Worm (Caenorhabditis elegans) whole organism, late embryonic: ENCODE data around the gene slc-25A21.
"Not testable (repeated sequence)": the region's sequence is repeated elsewhere in the genome, so short reads cannot be mapped to it uniquely, and the experiment has no call there.

Experiments used
- C38D4.7 ChIP-seq: fragments of 200-800 bp; sonication (Bioruptor generic); optimal IDR thresholded peaks from 2 replicates; lab custom pipeline; 2018; ENCODE audit warnings: mild to moderate bottlenecking, missing genetic modification characterization, moderate library complexity, missing compliant biosample characterization
- F13H6.1 ChIP-seq: sonication (generic microtip); optimal IDR thresholded peaks from 2 replicates; lab custom pipeline; 2016; ENCODE audit warnings: missing genetic modification characterization, missing compliant biosample characterization
- Y22D7AL.16 ChIP-seq: sonication (generic microtip); optimal IDR thresholded peaks from 2 replicates; lab custom pipeline; 2016; ENCODE audit warnings: missing genetic modification characterization, missing compliant biosample characterization
- ama-1 ChIP-seq: fragments of 150-350 bp; optimal IDR thresholded peaks from 2 replicates; lab custom pipeline; 2014
- ceh-14 ChIP-seq: sonication (generic microtip); optimal IDR thresholded peaks from 2 replicates; lab custom pipeline; 2016; ENCODE audit warnings: missing genotype, missing genetic modification characterization, missing compliant biosample characterization
- ceh-18 ChIP-seq: sonication (generic microtip); optimal IDR thresholded peaks from 2 replicates; lab custom pipeline; 2016; ENCODE audit warnings: missing genetic modification characterization, missing compliant biosample characterization
- ceh-19 ChIP-seq: fragments of 200-800 bp; sonication (Bioruptor generic); optimal IDR thresholded peaks from 2 replicates; lab custom pipeline; 2018; ENCODE audit warnings: mild to moderate bottlenecking, missing genetic modification characterization, missing compliant biosample characterization
- ceh-24 ChIP-seq: sonication (generic microtip); optimal IDR thresholded peaks from 2 replicates; lab custom pipeline; 2016; ENCODE audit warnings: mild to moderate bottlenecking, missing genetic modification characterization, missing compliant biosample characterization
- ceh-30 ChIP-seq: fragments of 150-350 bp; optimal IDR thresholded peaks from 2 replicates; lab custom pipeline; 2014; ENCODE audit warnings: missing biosample characterization, missing genetic modification characterization
- ceh-48 ChIP-seq: sonication (generic microtip); optimal IDR thresholded peaks from 2 replicates; lab custom pipeline; 2016; ENCODE audit warnings: missing genetic modification characterization, inconsistent platforms, missing compliant biosample characterization
- ceh-6 ChIP-seq: fragments of 200-800 bp; sonication (Bioruptor generic); optimal IDR thresholded peaks from 2 replicates; lab custom pipeline; 2018; ENCODE audit warnings: mild to moderate bottlenecking, missing genetic modification characterization, missing compliant biosample characterization
- che-1 ChIP-seq: sonication (generic microtip); optimal IDR thresholded peaks from 2 replicates; lab custom pipeline; 2016; ENCODE audit warnings: mild to moderate bottlenecking, missing genetic modification characterization, missing compliant biosample characterization
- dve-1 ChIP-seq: sonication (generic microtip); optimal IDR thresholded peaks from 2 replicates; lab custom pipeline; 2017; ENCODE audit warnings: antibody characterized with exemption, mild to moderate bottlenecking, missing genetic modification characterization, missing compliant biosample characterization
- elt-2 ChIP-seq: sonication (generic microtip); optimal IDR thresholded peaks from 2 replicates; lab custom pipeline; 2016; ENCODE audit warnings: missing genetic modification reagents, missing genetic modification characterization, missing compliant biosample characterization
- elt-4 ChIP-seq: sonication (generic microtip); optimal IDR thresholded peaks from 2 replicates; lab custom pipeline; 2016; ENCODE audit warnings: missing genetic modification characterization, missing compliant biosample characterization
- ets-4 ChIP-seq: sonication (generic microtip); optimal IDR thresholded peaks from 2 replicates; lab custom pipeline; 2016; ENCODE audit warnings: missing genetic modification characterization, missing compliant biosample characterization
- eyg-1 ChIP-seq: sonication (generic microtip); optimal IDR thresholded peaks from 2 replicates; lab custom pipeline; 2016; ENCODE audit warnings: missing genotype, missing genetic modification characterization, missing compliant biosample characterization
- fkh-10 ChIP-seq: fragments of 150-350 bp; optimal IDR thresholded peaks from 2 replicates; lab custom pipeline; 2014; ENCODE audit warnings: missing biosample characterization, missing genetic modification reagents, missing genetic modification characterization
- fkh-6 ChIP-seq: sonication (generic microtip); optimal IDR thresholded peaks from 2 replicates; lab custom pipeline; 2016; ENCODE audit warnings: missing genetic modification characterization, missing compliant biosample characterization
- hlh-13 ChIP-seq: fragments of 200-800 bp; sonication (Bioruptor generic); optimal IDR thresholded peaks from 2 replicates; lab custom pipeline; 2018; ENCODE audit warnings: mild to moderate bottlenecking, missing genetic modification characterization, missing compliant biosample characterization
- hlh-15 ChIP-seq: sonication (generic microtip); optimal IDR thresholded peaks from 2 replicates; lab custom pipeline; 2016; ENCODE audit warnings: missing genetic modification characterization, missing compliant biosample characterization
- hlh-30 ChIP-seq: sonication (generic microtip); optimal IDR thresholded peaks from 2 replicates; lab custom pipeline; 2017; ENCODE audit warnings: antibody characterized with exemption, missing genetic modification characterization, missing compliant biosample characterization; ENCODE audit not compliant: insufficient read depth
- lim-6 ChIP-seq: sonication (generic microtip); optimal IDR thresholded peaks from 2 replicates; lab custom pipeline; 2016; ENCODE audit warnings: missing genetic modification characterization, missing compliant biosample characterization
- lin-11 ChIP-seq: fragments of 200-800 bp; sonication (Bioruptor generic); optimal IDR thresholded peaks from 2 replicates; lab custom pipeline; 2018; ENCODE audit warnings: mild to moderate bottlenecking, missing genetic modification characterization, missing compliant biosample characterization
- madf-2 ChIP-seq: sonication (generic microtip); optimal IDR thresholded peaks from 2 replicates; lab custom pipeline; 2017; ENCODE audit warnings: missing genetic modification characterization, missing compliant biosample characterization
- mec-3 ChIP-seq: sonication (generic microtip); optimal IDR thresholded peaks from 2 replicates; lab custom pipeline; 2016; ENCODE audit warnings: borderline replicate concordance, missing genetic modification characterization, missing compliant biosample characterization
- nfya-1 ChIP-seq: sonication (generic microtip); optimal IDR thresholded peaks from 2 replicates; lab custom pipeline; 2017; ENCODE audit warnings: missing genetic modification characterization, mild to moderate bottlenecking, missing compliant biosample characterization, antibody characterized with exemption, moderate library complexity
- npax-4 ChIP-seq: sonication (generic microtip); optimal IDR thresholded peaks from 2 replicates; lab custom pipeline; 2016; ENCODE audit warnings: missing genetic modification characterization, missing compliant biosample characterization
- odd-2 ChIP-seq: sonication (generic microtip); optimal IDR thresholded peaks from 2 replicates; lab custom pipeline; 2017; ENCODE audit warnings: antibody characterized with exemption, mild to moderate bottlenecking, missing genetic modification characterization, missing compliant biosample characterization
- pax-1 ChIP-seq: fragments of 150-350 bp; optimal IDR thresholded peaks from 2 replicates; lab custom pipeline; 2014; ENCODE audit warnings: missing biosample characterization, missing genetic modification characterization
- pha-4 ChIP-seq: fragments of 150-350 bp; optimal IDR thresholded peaks from 2 replicates; lab custom pipeline; 2018; ENCODE audit warnings: missing biosample characterization, missing genetic modification reagents, missing genetic modification characterization
- rnt-1 ChIP-seq: sonication (generic microtip); optimal IDR thresholded peaks from 2 replicates; lab custom pipeline; 2016; ENCODE audit warnings: missing genetic modification characterization, missing compliant biosample characterization
- sdc-2 ChIP-seq: sonication (generic microtip); optimal IDR thresholded peaks from 2 replicates; lab custom pipeline; 2016; ENCODE audit warnings: missing genotype, missing genetic modification characterization, missing compliant biosample characterization
- sox-2 ChIP-seq: fragments of 200-800 bp; sonication (Bioruptor generic); IDR thresholded peaks from 2 replicates; pipeline ENCODE4 v1.3.6; 2022; ENCODE audit warnings: missing genetic modification reagents, missing genetic modification characterization, missing compliant biosample characterization
- sox-4 ChIP-seq: sonication (generic microtip); optimal IDR thresholded peaks from 2 replicates; lab custom pipeline; 2017; ENCODE audit warnings: mild to moderate bottlenecking, missing genetic modification characterization, inconsistent platforms, missing compliant biosample characterization
- syd-9 ChIP-seq: sonication (generic microtip); optimal IDR thresholded peaks from 2 replicates; lab custom pipeline; 2016; ENCODE audit warnings: mild to moderate bottlenecking, missing genetic modification characterization, moderate library complexity, missing compliant biosample characterization
- tbx-2 ChIP-seq: sonication (generic microtip); optimal IDR thresholded peaks from 2 replicates; lab custom pipeline; 2016; ENCODE audit warnings: missing genetic modification characterization, missing compliant biosample characterization
- unc-3 ChIP-seq, 2 experiments: fragments of 200-800 bp in 1 of 2; sonication (Bioruptor generic) in 1 of 2; sonication (generic microtip) in 1 of 2; conservative IDR thresholded peaks in 1 of 2; optimal IDR thresholded peaks in 1 of 2; 2 replicates each; pipeline versions ENCODE4 v1.3.6 to Lab custom; 2016 to 2022; ENCODE audit warnings: missing compliant biosample characterization in 2 of 2, missing genetic modification characterization in 2 of 2, missing genetic modification reagents in 1 of 2
- unc-55 ChIP-seq: sonication (generic microtip); optimal IDR thresholded peaks from 2 replicates; lab custom pipeline; 2017; ENCODE audit warnings: missing biosample characterization, missing genetic modification reagents, missing genetic modification characterization

Gene slc-25A21

ce11 chrX:16217749-16218148, 28.1 kb downstream of the slc-25A21 start:
- TF ChIP-seq npax-4 (no peak), elt-4 (tag; lab: Kevin White, UChicago) (no peak), unc-3 (GFP tag; conservative IDR thresholded peaks at IDR 0.05; lab: Robert Waterston, UW) (no peak), unc-3 (tag; optimal IDR thresholded peaks at IDR 0.05; lab: Kevin White, UChicago) (no peak), eyg-1 (tag; lab: Kevin White, UChicago) (no peak), hlh-15 (tag; lab: Kevin White, UChicago) (no peak), unc-55 (GFP tag; lab: Kevin White, UChicago) (no peak), fkh-10 (GFP tag; lab: Kevin White, UChicago) (no peak), F13H6.1 (no peak), sdc-2 (no peak), ceh-48 (tag; lab: Kevin White, UChicago) (no peak), che-1 (tag; lab: Kevin White, UChicago) (no peak), rnt-1 (tag; lab: Kevin White, UChicago) (no peak), ama-1 (lab: Kevin White, UChicago) (no peak), pha-4 (tag; lab: Kevin White, UChicago) (no peak)

ce11 chrX:16218306-16218705, 28.6 kb downstream of the slc-25A21 start:
- TF ChIP-seq lim-6 (tag; lab: Kevin White, UChicago) (no peak), ceh-18 (tag; lab: Kevin White, UChicago) (no peak), hlh-30 (peak; percentile 82)

ce11 chrX:16219710-16220109, 30.1 kb downstream of the slc-25A21 start, which contains the start of gene F23A7.3:
TSS of gene F23A7.3 (plus strand) at chrX:16220010.
- TF ChIP-seq madf-2, dve-1, elt-4 (tag; lab: Kevin White, UChicago): not testable (repeated sequence)

- no peak for TF ChIP-seq ceh-19 (GFP tag; lab: Kevin White, UChicago)
These were observed 39.0 kb downstream of the slc-25A21 start, which contains the start of gene F23A7.5 for ce11 chrX:16228622-16229021. TSS of gene F23A7.5 (plus strand) at chrX:16228922.

- TF ChIP-seq hlh-13 (no peak), mec-3 (tag; lab: Kevin White, UChicago) (no peak), sox-4 (tag; lab: Kevin White, UChicago) (no peak), odd-2 (tag; lab: Kevin White, UChicago) (no peak), ceh-30 (tag; lab: Kevin White, UChicago) (no peak), hlh-15 (tag; lab: Kevin White, UChicago) (no peak), lin-11 (tag; lab: Kevin White, UChicago) (no peak), F13H6.1 (no peak), dve-1 (tag; lab: Kevin White, UChicago) (no peak), ceh-24 (no peak), eyg-1 (tag; lab: Kevin White, UChicago) (no peak), rnt-1 (tag; lab: Kevin White, UChicago) (no peak), ceh-18 (tag; lab: Kevin White, UChicago) (no peak), ets-4 (tag; lab: Kevin White, UChicago) (no peak)
These were observed 51.0 kb downstream of the slc-25A21 start for ce11 chrX:16240626-16241025.

- no peak for TF ChIP-seq ceh-14 (tag; lab: Kevin White, UChicago)
- no peak for TF ChIP-seq sdc-2
- no peak for TF ChIP-seq elt-2 (tag; lab: Kevin White, UChicago)
- no peak for TF ChIP-seq fkh-6
- no peak for TF ChIP-seq ceh-6 (GFP tag; lab: Kevin White, UChicago)
- TF ChIP-seq tbx-2 (tag; lab: Kevin White, UChicago) = no peak
- no peak for TF ChIP-seq hlh-30
- TF ChIP-seq Y22D7AL.16 (tag; lab: Kevin White, UChicago) = no peak
- no peak for TF ChIP-seq sox-2
- TF ChIP-seq pax-1 (tag; lab: Kevin White, UChicago) = no peak
- no peak for TF ChIP-seq nfya-1 (tag; lab: Kevin White, UChicago)
- TF ChIP-seq lin-11 (tag; lab: Kevin White, UChicago) = no peak
- TF ChIP-seq mec-3 (tag; lab: Kevin White, UChicago) = no peak
- no peak for TF ChIP-seq ama-1 (lab: Kevin White, UChicago)
- no peak for TF ChIP-seq syd-9 (tag; lab: Kevin White, UChicago)
- no peak for TF ChIP-seq C38D4.7 (GFP tag; lab: Kevin White, UChicago)
These were observed 53.5 kb downstream of the slc-25A21 start for ce11 chrX:16243129-16243528.
